Worm (Caenorhabditis elegans) whole organism, midembryonic: ENCODE data around the gene F41C6.4.

Experiments used
- T22C8.4 ChIP-seq: fragments of 200-800 bp; sonication (Bioruptor generic); IDR thresholded peaks from 2 replicates; pipeline ENCODE4 v1.3.6; 2022; ENCODE audit warnings: missing genetic modification characterization, missing compliant biosample characterization
- cog-1 ChIP-seq: sonication (generic microtip); optimal IDR thresholded peaks from 2 replicates; lab custom pipeline; 2016; ENCODE audit warnings: missing genetic modification characterization, missing compliant biosample characterization
- flt-1 ChIP-seq: fragments of 200-800 bp; sonication (Bioruptor generic); IDR thresholded peaks from 2 replicates; pipeline ENCODE4 v1.3.6; 2022; ENCODE audit warnings: missing genetic modification characterization, missing compliant biosample characterization
- klf-2 ChIP-seq: fragments of 200-800 bp; sonication (Bioruptor generic); conservative IDR thresholded peaks from 2 replicates; pipeline ENCODE4 v1.3.6; 2022; ENCODE audit warnings: missing genetic modification reagents, missing genetic modification characterization, missing compliant biosample characterization
- med-1 ChIP-seq: sonication (generic microtip); optimal IDR thresholded peaks from 2 replicates; lab custom pipeline; 2017; ENCODE audit warnings: missing genetic modification characterization, mild to moderate bottlenecking, missing compliant biosample characterization, antibody characterized with exemption, missing genetic modification reagents; ENCODE audit not compliant: insufficient read depth
- ref-1 ChIP-seq: fragments of 200-800 bp; sonication (Bioruptor generic); conservative IDR thresholded peaks from 2 replicates; pipeline ENCODE4 v1.3.6; 2022; ENCODE audit warnings: missing genetic modification reagents, missing genetic modification characterization, missing compliant biosample characterization
- tab-1 ChIP-seq: fragments of 200-800 bp; sonication (Bioruptor generic); IDR thresholded peaks from 2 replicates; pipeline ENCODE4 v1.3.6; 2022; ENCODE audit warnings: missing genetic modification characterization, missing compliant biosample characterization
- ztf-23 ChIP-seq: fragments of 200-800 bp; sonication (Bioruptor generic); IDR thresholded peaks from 2 replicates; pipeline ENCODE4 v1.3.6; 2022; ENCODE audit warnings: missing genetic modification reagents, missing genetic modification characterization, missing compliant biosample characterization
- ztf-29 ChIP-seq: fragments of 200-800 bp; sonication (Bioruptor generic); IDR thresholded peaks from 2 replicates; pipeline ENCODE4 v1.3.6; 2022; ENCODE audit warnings: missing genetic modification reagents, missing genetic modification characterization, missing compliant biosample characterization

F41C6.4 gene

DNA sequence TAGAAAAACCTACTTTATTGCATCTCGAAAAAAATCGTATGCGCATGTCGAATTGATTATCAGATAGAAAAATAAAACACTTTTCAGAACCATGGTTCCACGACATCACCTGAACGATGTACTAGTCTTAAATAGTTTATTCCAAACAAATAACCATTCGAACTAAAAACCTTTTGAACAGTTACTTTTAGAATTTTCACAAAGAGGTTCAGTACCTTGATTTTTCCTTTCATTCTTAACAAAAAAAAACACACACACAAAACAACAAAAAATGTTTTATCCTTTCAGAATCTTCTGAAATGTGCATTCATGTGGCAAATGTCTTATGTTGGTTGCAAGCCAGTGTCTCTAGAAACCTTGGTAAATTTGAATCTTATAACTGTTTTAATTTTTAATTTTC, at the start of gene F41C6.4:
F41C6.4 (minus strand) TSS at position 101 of the 400 bp plus-strand sequence.
- no peak for TF ChIP-seq flt-1 (GFP tag; lab: Robert Waterston, UW)
- no peak for TF ChIP-seq klf-2 (GFP tag; lab: Robert Waterston, UW)

DNA sequence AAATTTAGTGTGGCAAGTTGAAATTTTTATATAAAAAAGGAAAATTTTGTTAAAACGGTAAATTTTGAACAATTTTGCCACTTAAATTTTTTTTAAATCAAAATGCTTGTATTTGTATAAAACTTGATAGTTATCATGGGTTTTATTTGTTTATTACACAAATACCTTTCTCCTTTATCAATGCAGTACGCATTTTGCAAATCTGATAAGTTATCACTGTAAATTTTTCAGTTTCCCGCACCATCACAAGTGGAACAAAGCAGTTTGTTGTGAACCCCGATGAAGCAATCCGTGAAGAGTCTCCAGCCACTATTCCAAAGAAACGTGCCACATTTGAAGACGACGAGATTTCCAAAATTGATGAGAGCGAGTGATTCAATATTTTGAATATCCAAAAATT, 45.5 kb upstream of the F41C6.4 start:
- TF ChIP-seq flt-1 (GFP tag; lab: Robert Waterston, UW) (no peak), cog-1 (tag; lab: Kevin White, UChicago) (no peak), klf-2 (GFP tag; lab: Robert Waterston, UW) (no peak), tab-1 (GFP tag; lab: Robert Waterston, UW) (no peak), med-1 (GFP tag; lab: Kevin White, UChicago) (no peak), ztf-23 (GFP tag; lab: Robert Waterston, UW) (no peak), ztf-29 (GFP tag; lab: Robert Waterston, UW) (no peak), T22C8.4 (GFP tag; lab: Robert Waterston, UW) (no peak), ref-1 (GFP tag; lab: Robert Waterston, UW) (no peak)

DNA sequence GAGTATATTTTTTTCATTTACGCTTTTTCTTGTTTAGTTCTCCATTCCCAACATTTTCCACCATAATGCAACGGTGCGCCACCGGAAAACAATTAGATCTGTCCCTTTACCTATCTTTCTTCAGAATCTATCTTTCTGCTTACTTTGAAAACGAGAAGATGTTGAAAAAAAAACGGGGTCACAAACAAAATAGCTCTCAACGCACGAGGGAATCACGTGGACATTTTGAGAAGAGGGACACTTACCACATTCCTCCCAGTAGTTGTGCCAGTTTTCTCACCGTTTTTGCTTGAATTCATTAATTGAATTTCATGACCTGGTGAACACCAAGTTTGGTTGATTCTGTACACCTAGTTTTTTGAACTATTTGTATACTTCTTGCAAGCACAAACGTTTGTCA, 41.5 kb upstream of the F41C6.4 start:
- TF ChIP-seq med-1 (GFP tag; lab: Kevin White, UChicago) (no peak), cog-1 (tag; lab: Kevin White, UChicago) (no peak), ztf-29 (GFP tag; lab: Robert Waterston, UW) (no peak), klf-2 (GFP tag; lab: Robert Waterston, UW) (no peak), flt-1 (GFP tag; lab: Robert Waterston, UW) (no peak), ztf-23 (GFP tag; lab: Robert Waterston, UW) (no peak)

DNA sequence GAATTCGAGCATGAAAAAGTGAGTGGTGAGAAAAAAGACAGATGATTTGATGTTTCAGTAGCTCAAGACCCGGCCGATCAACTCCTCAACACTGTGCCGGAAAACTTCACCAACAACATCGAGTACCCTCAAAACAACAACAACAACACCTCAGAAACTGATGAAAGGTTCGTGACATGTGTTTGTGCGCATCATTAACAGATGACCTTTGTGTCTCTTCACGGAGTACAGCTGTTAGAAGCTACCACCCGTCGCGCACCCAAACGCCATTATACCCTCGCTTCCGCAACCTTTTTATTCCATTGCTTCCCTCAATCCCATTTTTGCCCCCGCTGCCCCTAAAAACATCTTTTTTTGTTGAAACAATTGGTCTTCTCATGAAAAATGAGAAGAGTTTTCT, 40.7 kb upstream of the F41C6.4 start:
- TF ChIP-seq klf-2 (GFP tag; lab: Robert Waterston, UW) (no peak), ztf-23 (GFP tag; lab: Robert Waterston, UW) (no peak), med-1 (GFP tag; lab: Kevin White, UChicago) (no peak), flt-1 (GFP tag; lab: Robert Waterston, UW) (no peak), tab-1 (GFP tag; lab: Robert Waterston, UW) (no peak), T22C8.4 (GFP tag; lab: Robert Waterston, UW) (no peak), cog-1 (tag; lab: Kevin White, UChicago) (no peak), ztf-29 (GFP tag; lab: Robert Waterston, UW) (no peak), ref-1 (GFP tag; lab: Robert Waterston, UW) (no peak)

DNA sequence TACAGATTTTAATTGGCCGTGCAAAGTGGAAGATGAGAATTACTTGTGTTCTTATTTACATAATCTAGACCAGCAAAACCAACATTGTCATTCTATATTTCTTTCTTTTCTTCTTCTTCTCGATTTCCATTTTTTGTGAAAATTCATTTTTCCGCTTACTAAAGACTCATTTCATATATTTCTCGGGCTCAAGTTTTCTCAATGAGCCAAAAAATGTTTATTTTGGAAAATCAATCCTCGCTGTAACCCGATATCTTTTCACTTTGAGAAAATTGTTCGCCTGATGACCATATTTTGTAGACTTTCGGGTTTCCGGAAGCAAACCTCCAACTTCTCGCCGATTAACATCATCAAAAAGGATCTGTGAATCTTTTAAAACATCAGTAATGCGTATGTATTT, 39.4 kb upstream of the F41C6.4 start, which contains the start of gene nhx-4:
nhx-4 (plus strand) TSS at position 301 of the 400 bp plus-strand sequence.
- TF ChIP-seq ztf-29 (GFP tag; lab: Robert Waterston, UW), result no peak
- TF ChIP-seq flt-1 (GFP tag; lab: Robert Waterston, UW), result no peak
- TF ChIP-seq med-1 (GFP tag; lab: Kevin White, UChicago), result no peak
- TF ChIP-seq tab-1 (GFP tag; lab: Robert Waterston, UW), result no peak
- TF ChIP-seq ref-1 (GFP tag; lab: Robert Waterston, UW), result no peak
- no peak for TF ChIP-seq cog-1 (tag; lab: Kevin White, UChicago)
- TF ChIP-seq T22C8.4 (GFP tag; lab: Robert Waterston, UW), result no peak
- TF ChIP-seq ztf-23 (GFP tag; lab: Robert Waterston, UW), result no peak
- no peak for TF ChIP-seq klf-2 (GFP tag; lab: Robert Waterston, UW)

DNA sequence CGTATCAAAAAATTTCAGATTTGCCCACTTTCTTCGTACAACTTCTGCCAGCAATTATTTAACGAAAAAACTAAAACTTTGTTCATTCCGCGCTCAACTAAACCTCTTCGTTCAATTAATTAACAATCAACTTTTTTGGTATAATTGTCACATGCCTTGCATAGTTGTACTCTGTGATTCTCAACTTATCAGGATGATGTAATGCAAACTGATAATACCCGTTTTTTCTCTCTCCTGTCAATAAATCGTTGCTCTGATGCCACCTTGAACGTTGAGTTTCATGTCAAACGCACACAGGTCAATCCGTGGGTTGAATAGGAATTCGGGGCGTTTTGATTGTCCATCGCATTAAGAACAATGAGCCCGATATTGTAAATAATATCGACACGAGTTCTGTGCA, 31.0 kb upstream of the F41C6.4 start:
- no peak for TF ChIP-seq T22C8.4 (GFP tag; lab: Robert Waterston, UW)
- no peak for TF ChIP-seq ztf-29 (GFP tag; lab: Robert Waterston, UW)
- TF ChIP-seq tab-1 (GFP tag; lab: Robert Waterston, UW), result no peak

DNA sequence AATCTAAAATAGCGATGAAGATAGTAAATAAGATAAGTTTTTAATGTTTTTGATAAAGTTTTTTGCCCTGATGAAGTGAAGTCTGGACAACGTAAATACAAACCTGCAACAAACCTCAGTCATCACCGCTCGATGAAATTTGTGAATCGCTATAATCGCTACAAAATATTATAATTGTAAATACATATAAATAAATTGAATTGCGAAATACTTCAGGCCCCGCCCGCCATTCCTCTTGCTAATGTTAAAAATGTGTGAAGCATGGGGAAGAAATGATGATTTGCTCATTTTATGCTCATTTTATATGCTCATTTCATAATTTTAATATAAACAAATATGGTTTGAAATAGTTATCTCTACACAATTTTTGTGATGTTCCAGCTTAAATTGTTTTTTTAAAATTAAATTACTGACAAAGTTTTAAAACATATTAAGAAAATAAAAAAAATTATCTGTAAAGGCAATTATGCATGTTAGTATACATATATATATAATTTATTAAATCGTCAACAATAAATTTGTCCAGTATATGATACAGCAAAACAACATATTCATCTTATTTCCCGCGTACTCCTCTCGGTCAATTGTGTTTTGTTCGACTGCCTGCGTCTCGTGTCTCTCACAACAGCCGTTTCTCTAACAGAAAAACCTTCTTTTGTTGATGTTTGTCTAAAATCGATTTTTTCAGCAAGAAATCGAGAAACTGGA, 29.6 kb upstream of the F41C6.4 start, which contains the start of gene sid-5:
sid-5 (plus strand) TSS at position 658 of the 708 bp plus-strand sequence.
- TF ChIP-seq med-1 (GFP tag; lab: Kevin White, UChicago) (no peak), flt-1 (GFP tag; lab: Robert Waterston, UW) (no peak), ztf-23 (GFP tag; lab: Robert Waterston, UW) (no peak), ref-1 (GFP tag; lab: Robert Waterston, UW) (no peak), klf-2 (GFP tag; lab: Robert Waterston, UW) (no peak), T22C8.4 (GFP tag; lab: Robert Waterston, UW) (no peak), cog-1 (tag; lab: Kevin White, UChicago) (no peak)

DNA sequence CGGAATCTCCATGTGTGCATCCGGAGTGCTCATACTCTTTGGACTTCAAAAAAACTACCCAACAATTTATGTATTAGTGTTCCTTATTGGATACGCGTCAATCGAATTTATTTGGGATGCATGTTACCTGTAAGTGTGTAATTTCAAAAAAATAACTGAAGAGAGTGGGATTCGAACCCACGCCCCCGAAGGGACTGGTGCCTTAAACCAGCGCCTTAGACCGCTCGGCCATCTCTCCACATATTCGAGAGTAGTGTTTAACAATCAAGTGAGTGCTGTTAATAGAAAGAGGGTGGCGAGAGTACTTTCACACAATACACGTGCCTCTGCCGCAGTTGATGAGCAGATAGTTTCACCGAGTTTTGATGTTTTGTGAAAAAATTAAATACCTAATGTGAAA, 28.3 kb upstream of the F41C6.4 start:
- peak; percentile 19 for TF ChIP-seq med-1 (GFP tag; lab: Kevin White, UChicago)
- peak; percentile 82 for TF ChIP-seq tab-1 (GFP tag; lab: Robert Waterston, UW)
- TF ChIP-seq T22C8.4 (GFP tag; lab: Robert Waterston, UW), result no peak; the same call in none of the 2 replicates
- TF ChIP-seq flt-1 (GFP tag; lab: Robert Waterston, UW), result peak; percentile 90
- no peak; the same call in 1 of the 2 replicates for TF ChIP-seq ztf-29 (GFP tag; lab: Robert Waterston, UW)
- peak; percentile 90 for TF ChIP-seq ztf-23 (GFP tag; lab: Robert Waterston, UW)
- TF ChIP-seq cog-1 (tag; lab: Kevin White, UChicago), result peak; percentile 49
- peak; percentile 85 for TF ChIP-seq klf-2 (GFP tag; lab: Robert Waterston, UW)
- TF ChIP-seq ref-1 (GFP tag; lab: Robert Waterston, UW), result peak; percentile 66; the same call in 1 of the 2 replicates

DNA sequence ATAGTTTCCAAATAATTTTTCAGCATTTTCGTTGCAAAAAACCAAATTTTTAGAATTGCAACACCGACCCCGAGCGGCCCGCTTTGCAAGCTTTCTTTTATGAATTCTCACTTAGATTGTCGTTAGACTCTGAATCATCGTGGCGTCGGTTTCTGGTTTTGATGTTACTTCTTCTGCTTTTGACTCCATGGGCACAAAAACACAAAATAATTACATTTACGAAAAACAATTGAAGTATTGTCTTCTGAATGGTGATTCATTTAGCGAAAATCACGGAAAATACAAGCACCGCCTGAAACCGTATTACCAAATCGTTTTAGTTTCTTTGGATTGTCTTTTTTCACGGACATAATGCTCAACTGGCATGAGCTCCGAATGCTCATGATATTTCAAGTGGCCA, 26.5 kb upstream of the F41C6.4 start, which contains the start of gene pes-23:
pes-23 (plus strand) TSS at position 301 of the 400 bp plus-strand sequence.
- TF ChIP-seq cog-1 (tag; lab: Kevin White, UChicago) (no peak), tab-1 (GFP tag; lab: Robert Waterston, UW) (no peak), ref-1 (GFP tag; lab: Robert Waterston, UW) (no peak), ztf-23 (GFP tag; lab: Robert Waterston, UW) (no peak), med-1 (GFP tag; lab: Kevin White, UChicago) (no peak), flt-1 (GFP tag; lab: Robert Waterston, UW) (no peak), klf-2 (GFP tag; lab: Robert Waterston, UW) (no peak), T22C8.4 (GFP tag; lab: Robert Waterston, UW) (no peak), ztf-29 (GFP tag; lab: Robert Waterston, UW) (no peak)
